Worm (Caenorhabditis elegans): ENCODE results near the gene F41E7.2.

- TF ChIP-seq hmg-4 (GFP tag; optimal IDR thresholded peaks at IDR 0.05), result no peak
- no peak for TF ChIP-seq B0310.2 (tag; optimal IDR thresholded peaks at IDR 0.05)
- TF ChIP-seq ama-1 (optimal IDR thresholded peaks at IDR 0.05), result no peak
- no peak for TF ChIP-seq tbx-37 (GFP tag; conservative IDR thresholded peaks at IDR 0.05)
These were observed 36.6 kb upstream of the F41E7.2 start, which contains the start of gene zipt-13 for ce11 chrX:10236844-10237243.

Data from whole organism, early embryonic.